Worm (Caenorhabditis elegans) whole organism, L3 larva: ENCODE data around the gene C34C6.3.
A peak's percentile ranks its signal among the peaks of the same experiment; 100 is the strongest.

Experiments used
- R02D3.7 ChIP-seq: fragments of 150-350 bp; optimal IDR thresholded peaks from 2 replicates; lab custom pipeline; 2014; ENCODE audit warnings: missing biosample characterization, missing genetic modification characterization
- aly-2 ChIP-seq: fragments of 150-350 bp; optimal IDR thresholded peaks from 2 replicates; lab custom pipeline; 2014; ENCODE audit warnings: missing biosample characterization, missing genetic modification characterization
- ceh-16 ChIP-seq: sonication (generic microtip); optimal IDR thresholded peaks from 2 replicates; lab custom pipeline; 2017; ENCODE audit warnings: missing biosample characterization, missing genetic modification characterization
- ceh-28 ChIP-seq: fragments of 150-350 bp; optimal IDR thresholded peaks from 2 replicates; lab custom pipeline; 2014; ENCODE audit warnings: missing biosample characterization, missing genetic modification reagents, missing genetic modification characterization
- ceh-82 ChIP-seq: fragments of 150-350 bp; optimal IDR thresholded peaks from 2 replicates; lab custom pipeline; 2014; ENCODE audit warnings: missing biosample characterization, missing genetic modification characterization
- ceh-9 ChIP-seq: sonication (generic microtip); optimal IDR thresholded peaks from 2 replicates; lab custom pipeline; 2018; ENCODE audit warnings: missing biosample characterization, missing genetic modification characterization
- daf-12 ChIP-seq: fragments of 150-350 bp; optimal IDR thresholded peaks from 2 replicates; lab custom pipeline; 2014; ENCODE audit warnings: missing biosample characterization, missing genetic modification reagents, missing genetic modification characterization
- egl-5 ChIP-seq: fragments of 150-350 bp; optimal IDR thresholded peaks from 2 replicates; lab custom pipeline; 2017; ENCODE audit warnings: missing biosample characterization, missing genetic modification reagents, missing genetic modification characterization, inconsistent platforms
- elt-1 ChIP-seq: fragments of 150-350 bp; optimal IDR thresholded peaks from 2 replicates; lab custom pipeline; 2014; ENCODE audit warnings: missing biosample characterization, missing genetic modification characterization
- elt-2 ChIP-seq: sonication (generic microtip); optimal IDR thresholded peaks from 2 replicates; lab custom pipeline; 2016; ENCODE audit warnings: missing genetic modification reagents, mild to moderate bottlenecking, missing genetic modification characterization, missing compliant biosample characterization
- elt-3 ChIP-seq, 3 experiments: fragments of 150-350 bp in 1 of 3; sonication (generic microtip) in 2 of 3; optimal IDR thresholded peaks; 2 replicates in 2 of 3; 4 replicates in 1 of 3; lab custom pipeline; 2014 to 2017; ENCODE audit warnings: missing biosample characterization in 3 of 3, missing genetic modification characterization in 3 of 3
- eor-1 ChIP-seq, 2 experiments: fragments of 150-350 bp; optimal IDR thresholded peaks; 2 replicates each; lab custom pipeline; 2014 to 2018; ENCODE audit warnings: missing biosample characterization in 2 of 2, missing genetic modification characterization in 2 of 2
- fkh-10 ChIP-seq: sonication (generic microtip); optimal IDR thresholded peaks from 2 replicates; lab custom pipeline; 2017; ENCODE audit warnings: missing biosample characterization, missing genetic modification reagents, missing genetic modification characterization
- fkh-2 ChIP-seq: fragments of 150-350 bp; optimal IDR thresholded peaks from 2 replicates; lab custom pipeline; 2014; ENCODE audit warnings: missing biosample characterization, missing genetic modification reagents, missing genetic modification characterization
- fos-1 ChIP-seq: fragments of 150-350 bp; optimal IDR thresholded peaks from 2 replicates; lab custom pipeline; 2014; ENCODE audit warnings: missing biosample characterization, missing genetic modification characterization
- jun-1 ChIP-seq: fragments of 150-350 bp; optimal IDR thresholded peaks from 2 replicates; lab custom pipeline; 2014; ENCODE audit warnings: missing biosample characterization, missing genetic modification reagents, missing genetic modification characterization
- lin-15B ChIP-seq: fragments of 150-350 bp; optimal IDR thresholded peaks from 2 replicates; lab custom pipeline; 2014; ENCODE audit warnings: missing biosample characterization, missing genetic modification characterization
- lin-39 ChIP-seq: fragments of 150-350 bp; optimal IDR thresholded peaks from 2 replicates; lab custom pipeline; 2018; ENCODE audit warnings: missing biosample characterization, missing genetic modification reagents, missing genetic modification characterization
- lsy-12 ChIP-seq: sonication (generic microtip); optimal IDR thresholded peaks from 2 replicates; lab custom pipeline; 2016; ENCODE audit warnings: mild to moderate bottlenecking, missing genetic modification characterization, missing compliant biosample characterization
- nhr-11 ChIP-seq: fragments of 150-350 bp; optimal IDR thresholded peaks from 2 replicates; lab custom pipeline; 2014; ENCODE audit warnings: missing biosample characterization, missing genetic modification characterization
- nhr-23 ChIP-seq: fragments of 150-350 bp; optimal IDR thresholded peaks from 2 replicates; lab custom pipeline; 2014; ENCODE audit warnings: missing biosample characterization, missing genetic modification reagents, missing genetic modification characterization
- nhr-237 ChIP-seq: fragments of 150-350 bp; optimal IDR thresholded peaks from 2 replicates; lab custom pipeline; 2014; ENCODE audit warnings: missing biosample characterization, missing genetic modification characterization
- nhr-25 ChIP-seq: sonication (generic microtip); optimal IDR thresholded peaks from 2 replicates; lab custom pipeline; 2017; ENCODE audit warnings: missing biosample characterization, missing genetic modification characterization
- nhr-76 ChIP-seq: fragments of 150-350 bp; sonication (generic microtip); optimal IDR thresholded peaks from 5 replicates; lab custom pipeline; 2014; ENCODE audit warnings: missing biosample characterization, missing genetic modification characterization
- pha-4 ChIP-seq: fragments of 150-350 bp; optimal IDR thresholded peaks from 2 replicates; lab custom pipeline; 2014; ENCODE audit warnings: missing biosample characterization, missing genetic modification reagents, missing genetic modification characterization
- pqm-1 ChIP-seq: fragments of 150-350 bp; optimal IDR thresholded peaks from 2 replicates; lab custom pipeline; 2017; ENCODE audit warnings: missing biosample characterization, missing genetic modification characterization, inconsistent platforms
- sea-2 ChIP-seq: fragments of 150-350 bp; sonication (generic microtip); optimal IDR thresholded peaks from 4 replicates; lab custom pipeline; 2014; ENCODE audit warnings: missing biosample characterization, missing genetic modification reagents, missing genetic modification characterization
- snpc-4 ChIP-seq: fragments of 150-350 bp; optimal IDR thresholded peaks from 2 replicates; lab custom pipeline; 2014; ENCODE audit warnings: missing biosample characterization, missing genetic modification characterization
- unc-39 ChIP-seq: sonication (generic microtip); optimal IDR thresholded peaks from 4 replicates; lab custom pipeline; 2017; ENCODE audit warnings: missing biosample characterization, missing genetic modification characterization
- unc-62 ChIP-seq: fragments of 150-350 bp; sonication (generic microtip); optimal IDR thresholded peaks from 4 replicates; lab custom pipeline; 2014; ENCODE audit warnings: missing biosample characterization, missing genetic modification reagents, missing genetic modification characterization
- zag-1 ChIP-seq: fragments of 150-350 bp; optimal IDR thresholded peaks from 2 replicates; lab custom pipeline; 2014; ENCODE audit warnings: missing biosample characterization, missing genetic modification characterization
- ztf-4 ChIP-seq: fragments of 150-350 bp; optimal IDR thresholded peaks from 2 replicates; lab custom pipeline; 2014; ENCODE audit warnings: missing biosample characterization, missing genetic modification characterization

Gene C34C6.3

DNA sequence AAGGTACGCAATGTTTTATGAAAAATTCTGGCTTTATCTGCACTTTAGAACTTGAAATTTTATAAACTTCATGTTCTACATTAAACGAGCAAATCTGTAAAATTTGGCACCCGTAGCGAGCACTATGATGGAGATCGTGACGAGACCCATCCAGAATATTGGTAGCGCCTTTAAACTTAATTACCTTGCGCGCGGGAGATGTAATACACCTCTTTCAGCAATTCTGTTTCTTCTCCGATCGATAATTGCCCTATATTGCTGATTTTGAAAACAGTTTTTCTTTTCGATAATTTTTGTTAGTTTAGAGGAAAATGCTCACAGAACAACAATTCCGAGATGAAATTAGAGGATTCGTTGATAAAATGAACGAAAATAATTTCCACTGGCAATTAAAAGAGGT lies 32.9 kb upstream of the C34C6.3 start, which contains the start of gene atg-10:
TSS of gene atg-10 (plus strand) at position 301 of the 400 bp plus-strand sequence.
- no peak for TF ChIP-seq jun-1 (tag; lab: Kevin White, UChicago)
- no peak for TF ChIP-seq elt-2 (tag; lab: Kevin White, UChicago)
- no peak for TF ChIP-seq nhr-76 (tag; lab: Kevin White, UChicago)
- no peak for TF ChIP-seq lsy-12 (tag; lab: Kevin White, UChicago)
- TF ChIP-seq elt-3 (tag; optimal IDR thresholded peaks at IDR 0.05; lab: Kevin White, UChicago): no peak
- TF ChIP-seq elt-1 (tag; lab: Kevin White, UChicago): no peak
- no peak for TF ChIP-seq nhr-237 (tag; lab: Kevin White, UChicago)
- no peak for TF ChIP-seq fkh-10 (GFP tag; lab: Kevin White, UChicago)
- TF ChIP-seq unc-62: no peak
- TF ChIP-seq pha-4 (tag; lab: Kevin White, UChicago): no peak
- no peak for TF ChIP-seq lin-39 (tag; lab: Kevin White, UChicago)
- TF ChIP-seq aly-2: no peak
- no peak for TF ChIP-seq zag-1 (tag; lab: Kevin White, UChicago)
- no peak for TF ChIP-seq sea-2 (GFP tag; lab: Kevin White, UChicago)

DNA sequence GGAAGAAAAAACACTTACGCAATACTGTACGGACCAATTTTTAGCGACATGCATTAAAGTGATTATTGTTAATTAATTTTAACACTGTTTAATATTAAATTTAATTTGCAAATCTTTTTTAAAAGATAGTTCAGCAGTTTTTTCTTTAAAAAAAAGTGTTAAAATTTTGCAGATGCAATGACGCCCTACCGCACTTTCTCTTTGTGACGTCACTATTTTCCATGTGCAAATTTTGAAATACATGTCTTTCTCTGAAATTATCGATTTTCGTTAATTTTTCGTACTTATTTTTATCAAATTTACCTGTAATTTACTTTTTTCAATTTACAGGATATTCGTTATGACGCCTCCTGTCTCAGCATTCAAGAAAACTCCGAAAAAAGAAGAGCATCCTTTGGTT lies 30.2 kb upstream of the C34C6.3 start, which contains the start of the genes piga-1 and eif-2Bepsilon:
TSS of gene piga-1 (minus strand) at position 174 of the 400 bp plus-strand sequence.
TSS of gene eif-2Bepsilon (plus strand) at position 331 of the 400 bp plus-strand sequence.
- TF ChIP-seq ceh-9 (tag; lab: Kevin White, UChicago): no peak
- no peak for TF ChIP-seq daf-12 (tag; lab: Kevin White, UChicago)
- peak; percentile 56 for TF ChIP-seq lin-15B
- TF ChIP-seq elt-2 (tag; lab: Kevin White, UChicago): peak; percentile 2
- TF ChIP-seq ceh-28 (tag; lab: Kevin White, UChicago): peak; percentile 31
- peak; percentile 74 for TF ChIP-seq pha-4 (tag; lab: Kevin White, UChicago)
- TF ChIP-seq zag-1 (tag; lab: Kevin White, UChicago): no peak

DNA sequence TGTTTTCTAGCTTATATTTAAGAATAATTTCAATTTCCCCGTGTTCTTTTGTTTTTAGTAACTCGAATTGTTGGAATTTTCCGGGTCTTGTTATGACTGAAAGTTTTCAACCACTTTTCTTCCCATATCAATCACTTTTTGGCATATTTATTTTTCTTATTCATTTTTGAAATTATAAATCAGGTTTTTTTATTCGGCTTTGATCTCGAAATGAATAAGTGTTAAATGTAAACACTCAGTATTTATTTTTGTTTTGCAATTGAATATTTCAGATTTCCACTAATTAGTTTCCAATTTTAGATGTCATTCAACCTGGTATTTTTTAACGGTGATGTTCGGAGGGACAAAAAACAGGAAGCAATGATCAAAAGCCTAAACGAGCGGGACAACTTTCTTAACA lies 27.2 kb upstream of the C34C6.3 start, which contains the start of gene etc-1:
TSS of gene etc-1 (plus strand) at position 301 of the 400 bp plus-strand sequence.
- no peak for TF ChIP-seq nhr-237 (tag; lab: Kevin White, UChicago)
- TF ChIP-seq zag-1 (tag; lab: Kevin White, UChicago): no peak
- TF ChIP-seq ceh-82 (tag; lab: Kevin White, UChicago): no peak
- no peak for TF ChIP-seq nhr-23 (tag; lab: Kevin White, UChicago)
- no peak for TF ChIP-seq fos-1 (tag; lab: Kevin White, UChicago)

DNA sequence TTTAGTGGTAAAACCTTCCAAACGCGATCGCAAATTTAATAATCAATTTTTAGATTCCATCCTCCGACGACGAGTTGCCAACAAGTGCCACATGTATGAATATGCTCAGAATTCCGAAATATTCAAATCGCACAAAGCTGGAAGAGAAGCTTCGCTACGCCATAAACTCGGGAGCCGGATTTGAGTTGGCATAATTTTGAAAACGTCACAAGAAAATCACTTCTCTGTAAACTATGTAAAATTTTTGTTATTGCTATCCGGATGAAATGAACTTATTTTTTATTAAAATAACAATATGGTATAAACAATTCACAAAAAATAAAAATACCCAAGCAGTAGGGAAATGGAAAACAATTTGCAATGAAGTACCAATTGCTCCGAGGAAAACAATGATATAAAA lies 22.8 kb upstream of the C34C6.3 start:
- TF ChIP-seq elt-3 (tag; optimal IDR thresholded peaks at IDR 0.05; lab: Kevin White, UChicago): no peak

DNA sequence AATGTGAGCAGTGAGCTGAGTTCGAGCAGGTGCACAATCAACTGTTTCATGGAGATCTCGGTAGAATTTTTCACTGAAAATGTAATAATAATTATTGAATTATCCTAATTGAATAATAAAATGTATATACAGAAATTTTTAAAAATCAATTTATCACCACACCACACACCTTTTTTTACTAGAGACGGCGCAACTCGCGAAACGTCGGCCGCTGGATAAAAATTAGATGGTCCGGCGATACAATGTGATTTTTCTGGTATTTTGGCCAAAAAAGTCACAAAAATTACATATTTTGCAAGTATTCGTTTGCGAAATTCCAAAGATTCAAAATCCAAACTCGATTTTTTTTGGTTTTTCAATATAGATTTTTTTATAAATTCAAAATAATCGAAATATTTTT lies 20.9 kb upstream of the C34C6.3 start:
- TF ChIP-seq snpc-4 (peak; percentile 14), eor-1 (tag; optimal IDR thresholded peaks at IDR 0.05; lab: Kevin White, UChicago) (no peak)

DNA sequence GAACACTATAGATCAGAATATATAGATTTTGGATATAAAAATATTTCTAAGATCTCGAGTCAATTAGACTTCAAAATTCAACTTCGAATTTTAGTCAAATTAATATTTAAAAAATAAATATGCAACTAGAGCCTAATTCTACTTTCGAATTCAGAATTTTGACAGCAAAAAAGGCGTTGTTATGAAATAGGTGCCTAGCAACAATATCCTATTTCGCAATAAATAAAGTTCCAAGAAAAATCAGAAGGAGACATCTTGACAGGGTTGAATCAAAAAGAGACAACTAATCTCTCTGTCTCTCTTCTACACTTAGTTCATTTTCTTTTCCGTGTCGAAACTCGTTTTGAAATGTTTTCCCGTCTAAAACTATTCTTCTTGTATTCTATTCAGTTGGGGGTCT lies 16.3 kb upstream of the C34C6.3 start:
- TF ChIP-seq nhr-25: peak; percentile 1
- TF ChIP-seq nhr-23 (tag; lab: Kevin White, UChicago): peak; percentile 17
- no peak for TF ChIP-seq nhr-11
- no peak for TF ChIP-seq elt-2 (tag; lab: Kevin White, UChicago)
- TF ChIP-seq fos-1 (tag; lab: Kevin White, UChicago): no peak

DNA sequence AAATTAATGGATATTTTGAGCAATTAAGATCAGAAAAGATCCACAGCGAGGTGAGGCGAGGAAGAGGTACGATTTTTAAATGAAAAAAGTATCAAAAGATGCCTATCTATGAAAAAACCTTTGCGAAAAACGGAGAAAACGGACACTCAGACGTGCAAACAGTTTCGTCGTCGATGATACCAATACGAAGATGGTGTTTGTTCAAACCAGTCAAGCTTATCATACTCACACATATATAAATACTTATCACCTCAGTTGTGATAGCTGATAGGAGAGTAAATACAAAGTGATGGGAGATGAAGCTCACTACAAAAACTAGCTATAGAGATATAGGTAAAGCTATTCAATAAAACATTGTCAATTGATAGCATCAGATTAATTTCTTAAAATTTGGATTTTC lies 11.9 kb upstream of the C34C6.3 start:
- TF ChIP-seq nhr-76 (tag; lab: Kevin White, UChicago): no peak
- TF ChIP-seq lin-15B: no peak
- no peak for TF ChIP-seq ceh-9 (tag; lab: Kevin White, UChicago)
- no peak for TF ChIP-seq egl-5 (tag; lab: Kevin White, UChicago)
- TF ChIP-seq pha-4 (tag; lab: Kevin White, UChicago): peak; percentile 24
- TF ChIP-seq ceh-16: no peak
- no peak for TF ChIP-seq R02D3.7
- peak; percentile 63 for TF ChIP-seq elt-2 (tag; lab: Kevin White, UChicago)
- no peak for TF ChIP-seq fkh-2
- TF ChIP-seq nhr-23 (tag; lab: Kevin White, UChicago): no peak
- TF ChIP-seq unc-39 (tag; lab: Kevin White, UChicago): no peak
- peak; percentile 6 for TF ChIP-seq pqm-1 (tag; lab: Kevin White, UChicago)
- TF ChIP-seq ztf-4 (tag; lab: Kevin White, UChicago): no peak
- no peak for TF ChIP-seq lin-39 (tag; lab: Kevin White, UChicago)
